Worm (Caenorhabditis elegans): ENCODE results near the gene F43D2.3.
A peak's percentile ranks its signal among the peaks of the same experiment; 100 is the strongest.

DNA sequence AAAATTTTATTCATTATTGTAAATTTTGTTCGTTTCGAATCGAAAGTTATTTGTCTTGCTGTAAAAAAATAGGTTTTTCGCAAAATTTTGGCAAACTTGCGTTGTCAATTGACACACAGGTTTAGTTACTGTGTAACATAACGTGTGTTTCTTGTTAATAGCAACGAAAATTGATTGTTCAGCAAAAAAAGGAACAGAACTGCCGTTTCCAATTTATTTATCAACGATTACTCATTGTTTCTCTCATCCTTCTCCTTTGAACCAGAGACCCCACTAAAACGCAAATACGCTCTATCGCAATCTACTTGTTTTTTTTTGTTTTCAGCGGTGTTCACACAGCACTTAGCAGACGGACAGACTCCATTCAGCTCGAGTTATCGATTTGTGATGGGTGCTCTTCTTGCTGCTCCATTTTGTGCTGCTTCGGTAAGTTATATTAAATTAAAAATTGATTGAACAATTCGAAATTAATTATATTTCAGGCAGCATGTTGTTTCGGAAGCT, 34.0 kb upstream of the F43D2.3 start, which contains the start of gene R11H6.2:
- TF ChIP-seq rnt-1 (tag; optimal IDR thresholded peaks at IDR 0.05) (peak; percentile 31), zag-1 (tag; optimal IDR thresholded peaks at IDR 0.05) (no peak), egl-27 (tag; optimal IDR thresholded peaks at IDR 0.05) (no peak)
